Worm (Caenorhabditis elegans): ENCODE measurements around the gene srj-49.

ce11 chrV:2892976-2893375, 44.8 kb upstream of the srj-49 start, which contains the start of gene srh-127:
- TF ChIP-seq ztf-11 (tag; optimal IDR thresholded peaks at IDR 0.05) (no peak), nhr-76 (tag; optimal IDR thresholded peaks at IDR 0.05) (no peak), unc-39 (tag; optimal IDR thresholded peaks at IDR 0.05) (no peak), elt-1 (tag; optimal IDR thresholded peaks at IDR 0.05; ENCODE audit: borderline replicate concordance, insufficient read depth) (no peak), blmp-1 (tag; optimal IDR thresholded peaks at IDR 0.05) (no peak), nhr-12 (tag; optimal IDR thresholded peaks at IDR 0.05) (no peak), nhr-237 (tag; optimal IDR thresholded peaks at IDR 0.05) (no peak)
